Fruit fly (Drosophila melanogaster) whole organism, embryonic: ENCODE data around the gene mat.

ENCODE experiments used
- Atf6 ChIP-seq: fragments of 200-800 bp; sonication (Bioruptor generic); IDR thresholded peaks from 2 replicates; pipeline ENCODE4 v1.3.6; 2022; ENCODE audit warnings: missing biosample characterization, missing genetic modification characterization
- Bteb2 ChIP-seq: fragments of 200-800 bp; sonication (Bioruptor generic); optimal IDR thresholded peaks from 2 replicates; lab custom pipeline; 2016; ENCODE audit warnings: missing biosample characterization, missing genetic modification characterization
- CG10274 ChIP-seq: fragments of 200-800 bp; sonication (Bioruptor generic); optimal IDR thresholded peaks from 3 replicates; lab custom pipeline; 2017; ENCODE audit warnings: missing biosample characterization, mild to moderate bottlenecking, missing genetic modification characterization
- CG10959 ChIP-seq: fragments of 200-800 bp; sonication (Bioruptor generic); IDR thresholded peaks from 2 replicates; pipeline ENCODE4 v1.3.6; 2022; ENCODE audit warnings: missing biosample characterization, missing genetic modification characterization
- CG11398 ChIP-seq: fragments of 200-800 bp; sonication (Bioruptor generic); optimal IDR thresholded peaks from 2 replicates; lab custom pipeline; 2016; ENCODE audit warnings: missing biosample characterization, missing genetic modification characterization
- CG11456 ChIP-seq: fragments of 200-800 bp; sonication (Bioruptor generic); IDR thresholded peaks from 3 replicates; pipeline ENCODE4 v1.3.6; 2022; ENCODE audit warnings: missing biosample characterization, missing genetic modification characterization
- CG11504 ChIP-seq: fragments of 200-800 bp; sonication (Bioruptor generic); optimal IDR thresholded peaks from 3 replicates; lab custom pipeline; 2019; ENCODE audit warnings: missing biosample characterization, mild to moderate bottlenecking, missing genetic modification characterization, moderate library complexity
- CG11695 ChIP-seq: fragments of 200-800 bp; sonication (Bioruptor generic); IDR thresholded peaks from 3 replicates; pipeline ENCODE4 v1.3.6; 2022; ENCODE audit warnings: missing biosample characterization, missing genetic modification characterization
- CG12236 ChIP-seq: fragments of 200-800 bp; sonication (Bioruptor generic); optimal IDR thresholded peaks from 2 replicates; lab custom pipeline; 2016; ENCODE audit warnings: missing biosample characterization, missing genetic modification characterization
- CG12659 ChIP-seq: fragments of 200-800 bp; sonication (Bioruptor generic); optimal IDR thresholded peaks from 3 replicates; lab custom pipeline; 2017; ENCODE audit warnings: mild to moderate bottlenecking, missing biosample characterization, missing genetic modification reagents, missing genetic modification characterization
- CG12942 ChIP-seq: fragments of 200-800 bp; sonication (Bioruptor generic); optimal IDR thresholded peaks from 3 replicates; lab custom pipeline; 2016; ENCODE audit warnings: missing biosample characterization, missing genetic modification characterization
- CG14667 ChIP-seq: fragments of 200-800 bp; sonication (Bioruptor generic); IDR thresholded peaks from 2 replicates; pipeline ENCODE4 v1.3.6; 2022; ENCODE audit warnings: missing biosample characterization, missing genetic modification characterization
- CG17912 ChIP-seq: fragments of 200-800 bp; sonication (Bioruptor generic); optimal IDR thresholded peaks from 2 replicates; lab custom pipeline; 2018; ENCODE audit warnings: missing biosample characterization, mild to moderate bottlenecking, missing genetic modification characterization
- CG18262 ChIP-seq: fragments of 200-800 bp; optimal IDR thresholded peaks from 3 replicates; lab custom pipeline; 2019; ENCODE audit warnings: missing biosample characterization, mild to moderate bottlenecking, missing genetic modification characterization, moderate library complexity
- CG30020 ChIP-seq: fragments of 200-800 bp; optimal IDR thresholded peaks from 2 replicates; lab custom pipeline; 2019; ENCODE audit warnings: missing biosample characterization, mild to moderate bottlenecking, missing genetic modification characterization, moderate library complexity
- CG30403 ChIP-seq: fragments of 200-800 bp; sonication (Bioruptor generic); optimal IDR thresholded peaks from 3 replicates; lab custom pipeline; 2016; ENCODE audit warnings: missing biosample characterization, missing genetic modification characterization
- CG31365 ChIP-seq: fragments of 200-800 bp; sonication (Bioruptor generic); optimal IDR thresholded peaks from 2 replicates; lab custom pipeline; 2018; ENCODE audit warnings: missing biosample characterization, mild to moderate bottlenecking, missing genetic modification characterization
- CG34376 ChIP-seq: fragments of 200-800 bp; sonication (Bioruptor generic); optimal IDR thresholded peaks from 2 replicates; lab custom pipeline; 2018; ENCODE audit warnings: missing biosample characterization, mild to moderate bottlenecking, missing genetic modification characterization
- CG3995 ChIP-seq: fragments of 200-800 bp; sonication (Bioruptor generic); optimal IDR thresholded peaks from 3 replicates; lab custom pipeline; 2016; ENCODE audit warnings: missing biosample characterization, missing genetic modification characterization
- CG7786 ChIP-seq: fragments of 200-800 bp; sonication (Bioruptor generic); optimal IDR thresholded peaks from 2 replicates; lab custom pipeline; 2016; ENCODE audit warnings: missing biosample characterization, missing genetic modification characterization
- CG9797 ChIP-seq: fragments of 200-800 bp; sonication (Bioruptor generic); optimal IDR thresholded peaks from 3 replicates; lab custom pipeline; 2018; ENCODE audit warnings: missing biosample characterization, mild to moderate bottlenecking, missing genetic modification characterization
- D ChIP-seq, 2 experiments: fragments of 200-800 bp in 1 of 2; fragments of >200 bp in 1 of 2; sonication (Bioruptor generic) in 1 of 2; optimal IDR thresholded peaks; 2 replicates in 1 of 2; 3 replicates in 1 of 2; lab custom pipeline; 2017; ENCODE audit warnings: mild to moderate bottlenecking in 1 of 2, missing biosample characterization in 1 of 2, missing genetic modification characterization in 1 of 2, missing genetic modification reagents in 1 of 2
- Dfd ChIP-seq, 2 experiments: fragments of >200 bp; optimal IDR thresholded peaks; 2 replicates each; lab custom pipeline; 2017; ENCODE audit warnings: missing biosample characterization in 2 of 2, missing genetic modification characterization in 2 of 2
- Dp ChIP-seq: fragments of 200-800 bp; sonication (Bioruptor generic); optimal IDR thresholded peaks from 2 replicates; lab custom pipeline; 2018; ENCODE audit warnings: missing biosample characterization, mild to moderate bottlenecking, missing genetic modification characterization, moderate library complexity
- E2f1 ChIP-seq: fragments of 200-800 bp; sonication (Bioruptor generic); IDR thresholded peaks from 2 replicates; pipeline ENCODE4 v1.3.6; 2022; ENCODE audit warnings: missing biosample characterization, missing genetic modification characterization
- Hsf ChIP-seq: fragments of 200-800 bp; sonication (Bioruptor generic); optimal IDR thresholded peaks from 3 replicates; lab custom pipeline; 2016; ENCODE audit warnings: missing biosample characterization, missing genetic modification characterization
- Kr ChIP-seq: fragments of 200-800 bp; sonication (Bioruptor generic); optimal IDR thresholded peaks from 2 replicates; lab custom pipeline; 2017; ENCODE audit warnings: missing biosample characterization, mild to moderate bottlenecking, missing genetic modification characterization
- MESR4 ChIP-seq: fragments of 200-800 bp; sonication (Bioruptor generic); optimal IDR thresholded peaks from 2 replicates; lab custom pipeline; 2018; ENCODE audit warnings: missing biosample characterization, mild to moderate bottlenecking, missing genetic modification characterization, moderate library complexity
- Poxn ChIP-seq: fragments of 200-800 bp; sonication (Bioruptor generic); IDR thresholded peaks from 2 replicates; pipeline ENCODE4 v1.3.6; 2022; ENCODE audit warnings: missing biosample characterization, missing genetic modification characterization
- Sox100B ChIP-seq: fragments of 200-800 bp; sonication (Bioruptor generic); optimal IDR thresholded peaks from 3 replicates; lab custom pipeline; 2018; ENCODE audit warnings: missing biosample characterization, mild to moderate bottlenecking, missing genetic modification characterization
- Trl ChIP-seq, 3 experiments: fragments of >200 bp in 2 of 3; fragments of 200-800 bp in 1 of 3; sonication (Bioruptor generic) in 1 of 3; optimal IDR thresholded peaks; 2 replicates in 1 of 3; 3 replicates in 2 of 3; lab custom pipeline; 2016 to 2017; ENCODE audit warnings: missing biosample characterization in 1 of 3, missing genetic modification characterization in 1 of 3
- ara ChIP-seq: fragments of 200-800 bp; sonication (Bioruptor generic); IDR thresholded peaks from 2 replicates; pipeline ENCODE4 v1.3.6; 2022; ENCODE audit warnings: missing biosample characterization, missing genetic modification characterization
- cad ChIP-seq: fragments of >200 bp; optimal IDR thresholded peaks from 2 replicates; lab custom pipeline; 2017; ENCODE audit warnings: missing biosample characterization, missing genetic modification characterization
- dmrt99B ChIP-seq: fragments of 200-800 bp; sonication (Bioruptor generic); optimal IDR thresholded peaks from 2 replicates; lab custom pipeline; 2018; ENCODE audit warnings: missing biosample characterization, mild to moderate bottlenecking, missing genetic modification characterization, moderate library complexity
- dpn ChIP-seq, 2 experiments: fragments of 200-800 bp; sonication (Bioruptor generic); optimal IDR thresholded peaks; 3 replicates each; lab custom pipeline; 2016; ENCODE audit warnings: missing biosample characterization in 2 of 2, missing genetic modification characterization in 2 of 2
- en ChIP-seq: fragments of 200-800 bp; sonication (Bioruptor generic); optimal IDR thresholded peaks from 2 replicates; lab custom pipeline; 2016; ENCODE audit warnings: missing biosample characterization, missing genetic modification characterization
- gcm ChIP-seq: fragments of 200-800 bp; sonication (Bioruptor generic); optimal IDR thresholded peaks from 2 replicates; lab custom pipeline; 2019; ENCODE audit warnings: missing biosample characterization, mild to moderate bottlenecking, missing genetic modification characterization, moderate library complexity
- gem ChIP-seq: fragments of 200-800 bp; sonication (Bioruptor generic); optimal IDR thresholded peaks from 2 replicates; lab custom pipeline; 2019; ENCODE audit warnings: missing biosample characterization, mild to moderate bottlenecking, missing genetic modification characterization, moderate library complexity
- grau ChIP-seq: fragments of 200-800 bp; optimal IDR thresholded peaks from 3 replicates; lab custom pipeline; 2019; ENCODE audit warnings: missing biosample characterization, mild to moderate bottlenecking, missing genetic modification characterization, moderate library complexity
- insv ChIP-seq, 2 experiments: fragments of 200-800 bp; sonication (Bioruptor generic); optimal IDR thresholded peaks; 3 replicates each; lab custom pipeline; 2016 to 2018; ENCODE audit warnings: missing biosample characterization in 2 of 2, missing genetic modification characterization in 2 of 2
- lmd ChIP-seq: fragments of 200-800 bp; sonication (Bioruptor generic); IDR thresholded peaks from 2 replicates; pipeline ENCODE4 v1.3.6; 2022; ENCODE audit warnings: missing biosample characterization, missing genetic modification characterization
- oc ChIP-seq: fragments of 200-800 bp; sonication (Bioruptor generic); optimal IDR thresholded peaks from 2 replicates; lab custom pipeline; 2018; ENCODE audit warnings: missing biosample characterization, mild to moderate bottlenecking, missing genetic modification characterization, moderate library complexity
- ro ChIP-seq: fragments of 200-800 bp; sonication (Bioruptor generic); IDR thresholded peaks from 2 replicates; pipeline ENCODE4 v1.3.6; 2022; ENCODE audit warnings: missing biosample characterization, missing genetic modification characterization
- sc ChIP-seq, 3 experiments: fragments of >200 bp in 2 of 3; fragments of 200-800 bp in 1 of 3; sonication (Bioruptor generic) in 1 of 3; optimal IDR thresholded peaks; 2 replicates in 2 of 3; 3 replicates in 1 of 3; lab custom pipeline; 2017; ENCODE audit warnings: mild to moderate bottlenecking in 1 of 3, missing biosample characterization in 1 of 3, missing genetic modification characterization in 1 of 3, missing genetic modification reagents in 1 of 3
- sqz ChIP-seq: fragments of 200-800 bp; sonication (Bioruptor generic); optimal IDR thresholded peaks from 3 replicates; lab custom pipeline; 2018; ENCODE audit warnings: missing biosample characterization, mild to moderate bottlenecking, missing genetic modification characterization
- stc ChIP-seq: fragments of 200-800 bp; sonication (Bioruptor generic); IDR thresholded peaks from 2 replicates; pipeline ENCODE4 v1.3.6; 2022; ENCODE audit warnings: missing biosample characterization, missing genetic modification characterization
- tin ChIP-seq: fragments of 200-800 bp; sonication (Bioruptor generic); optimal IDR thresholded peaks from 3 replicates; lab custom pipeline; 2016; ENCODE audit warnings: missing biosample characterization, missing genetic modification characterization
- ttk ChIP-seq: fragments of 200-800 bp; sonication (Bioruptor generic); IDR thresholded peaks from 2 replicates; pipeline ENCODE4 v2.1.2; 2022; ENCODE audit warnings: missing biosample characterization, missing genetic modification characterization
- tx ChIP-seq: fragments of 200-800 bp; sonication (Bioruptor generic); optimal IDR thresholded peaks from 2 replicates; lab custom pipeline; 2016; ENCODE audit warnings: missing biosample characterization, missing genetic modification characterization
- zen ChIP-seq: fragments of 200-800 bp; sonication (Bioruptor generic); optimal IDR thresholded peaks from 3 replicates; lab custom pipeline; 2018; ENCODE audit warnings: missing biosample characterization, mild to moderate bottlenecking, missing genetic modification characterization, moderate library complexity

Gene mat

DNA sequence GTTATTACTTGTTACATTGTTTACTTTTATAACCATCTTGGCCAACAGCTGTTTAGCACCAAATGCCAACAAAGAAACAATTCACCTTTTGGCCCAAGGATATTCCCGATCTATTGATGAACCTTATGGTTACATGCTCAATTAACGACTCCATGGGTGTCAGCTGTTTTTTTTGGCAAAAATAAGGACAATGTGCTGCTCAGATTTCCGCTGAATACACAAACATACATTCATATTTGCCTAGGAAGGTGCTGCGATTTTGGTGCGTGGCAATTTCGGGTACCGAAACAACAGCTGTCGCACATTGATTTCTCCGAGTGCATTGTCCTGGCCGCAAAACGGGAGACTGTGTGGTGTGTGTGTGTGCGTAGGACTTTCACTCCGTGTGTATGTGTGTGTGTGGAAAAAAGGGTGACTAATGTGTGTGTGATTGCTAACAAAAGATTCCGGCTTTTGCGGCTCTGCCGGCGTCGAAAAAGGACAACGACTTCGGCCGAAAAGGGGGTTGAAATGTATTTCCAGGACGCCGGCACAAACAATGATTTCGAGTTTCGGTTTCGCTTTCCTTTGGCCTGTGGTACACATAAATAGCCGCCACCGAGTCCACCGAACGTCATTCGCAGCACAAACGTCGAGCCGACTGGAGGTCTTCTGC is 5.9 kb downstream of the mat start, which contains the start of gene nerfin-1 (continued):
- TF ChIP-seq CG11695 (GFP tag; lab: Robert Waterston, UW) (no peak), CG18262 (tag; lab: Kevin White, UChicago) (peak; percentile 59), CG11398 (GFP tag; lab: Kevin White, UChicago) (no peak), Poxn (no peak), CG12659 (GFP tag; lab: Kevin White, UChicago) (peak; percentile 14), gcm (GFP tag; lab: Kevin White, UChicago) (no peak), D (optimal IDR thresholded peaks at IDR 0.05; lab: Kevin White, UChicago) (peak; percentile 81), D (GFP tag; optimal IDR thresholded peaks at IDR 0.05; lab: Kevin White, UChicago) (peak; percentile 37), CG30403 (peak; percentile 45), Sox100B (GFP tag; lab: Kevin White, UChicago) (no peak), lmd (no peak), CG12236 (GFP tag; lab: Kevin White, UChicago) (no peak), Trl (optimal IDR thresholded peaks at IDR 0.05; lab: Kevin White, UChicago) (no peak), Trl (GFP tag; optimal IDR thresholded peaks at IDR 0.05; lab: Kevin White, UChicago) (no peak), CG10274 (GFP tag; lab: Kevin White, UChicago) (no peak), CG12942 (GFP tag; lab: Kevin White, UChicago) (no peak), grau (tag; lab: Kevin White, UChicago) (peak; percentile 5), tx (GFP tag; lab: Kevin White, UChicago) (no peak), CG7786 (GFP tag; lab: Kevin White, UChicago) (peak; percentile 15), CG9797 (GFP tag; lab: Kevin White, UChicago) (no peak), Atf6 (GFP tag; lab: Robert Waterston, UW) (no peak), CG11456 (no peak), oc (no peak), insv (GFP tag; optimal IDR thresholded peaks at IDR 0.05; lab: Kevin White, UChicago) (no peak), ara (no peak), Hsf (GFP tag; lab: Kevin White, UChicago) (peak; percentile 24), Dfd (GFP tag; optimal IDR thresholded peaks at IDR 0.05; lab: Kevin White, UChicago) (no peak), cad (GFP tag; lab: Kevin White, UChicago) (no peak), ttk (GFP tag; lab: Robert Waterston, UW) (no peak), CG30020 (no peak), en (GFP tag; lab: Kevin White, UChicago) (no peak), CG3995 (GFP tag; lab: Kevin White, UChicago) (no peak), CG10959 (GFP tag; lab: Robert Waterston, UW) (no peak), dmrt99B (tag; lab: Kevin White, UChicago) (peak; percentile 39), CG11504 (tag; lab: Kevin White, UChicago) (peak; percentile 56), gem (peak; percentile 41), E2f1 (GFP tag; lab: Robert Waterston, UW) (no peak), Dp (GFP tag; lab: Kevin White, UChicago) (no peak), Kr (peak; percentile 88), CG14667 (GFP tag; lab: Robert Waterston, UW) (no peak), Bteb2 (GFP tag; lab: Kevin White, UChicago) (no peak), stc (GFP tag; lab: Robert Waterston, UW) (no peak), CG34376 (GFP tag; lab: Kevin White, UChicago) (no peak), ro (GFP tag; lab: Robert Waterston, UW) (no peak), CG31365 (tag; lab: Kevin White, UChicago) (no peak), CG17912 (GFP tag; lab: Kevin White, UChicago) (no peak), sqz (GFP tag; lab: Kevin White, UChicago) (no peak), MESR4 (no peak), zen (tag; lab: Kevin White, UChicago) (peak; percentile 65), sc (optimal IDR thresholded peaks at IDR 0.05; lab: Kevin White, UChicago) (no peak), sc (GFP tag; optimal IDR thresholded peaks at IDR 0.05; lab: Kevin White, UChicago) (no peak), tin (GFP tag; lab: Kevin White, UChicago) (peak; percentile 10), dpn (GFP tag; optimal IDR thresholded peaks at IDR 0.05; lab: Kevin White, UChicago) (no peak)
